Fruit fly (Drosophila melanogaster) S2 (cell line): Measurements from ENCODE around the gene otu.

Source experiments
- CG8478 ChIP-seq: fragments of >200 bp; optimal IDR thresholded peaks from 2 replicates; lab custom pipeline; 2018
- CTCF ChIP-seq, 2 experiments: fragments of >200 bp; optimal IDR thresholded peaks; 2 replicates each; lab custom pipeline; 2018

The otu gene

dm6 chrX:8517121-8518024, 28.0 kb upstream of the otu start, which contains the start of gene Nrg:
TSS of gene Nrg (plus strand) at chrX:8517373.
- TF ChIP-seq CTCF (optimal IDR thresholded peaks at IDR 0.05; lab: Kevin White, UChicago) (peak; percentile 31 to 46), CG8478 (lab: Kevin White, UChicago) (no peak)

dm6 chrX:8512251-8512650, 22.9 kb upstream of the otu start:
- TF ChIP-seq CG8478 (lab: Kevin White, UChicago) (no peak), CTCF (optimal IDR thresholded peaks at IDR 0.05; lab: Kevin White, UChicago) (no peak)

- TF ChIP-seq CG8478 (lab: Kevin White, UChicago): no peak
- no peak for TF ChIP-seq CTCF (optimal IDR thresholded peaks at IDR 0.05; lab: Kevin White, UChicago)
These were observed 21.4 kb upstream of the otu start for dm6 chrX:8510731-8511130.

- no peak for TF ChIP-seq CTCF (optimal IDR thresholded peaks at IDR 0.05; lab: Kevin White, UChicago)
- no peak for TF ChIP-seq CG8478 (lab: Kevin White, UChicago)
These were observed 15.8 kb upstream of the otu start for dm6 chrX:8505023-8505604.

dm6 chrX:8502053-8502452, 12.7 kb upstream of the otu start:
- no peak for TF ChIP-seq CG8478 (lab: Kevin White, UChicago)

dm6 chrX:8501374-8501773, 12.0 kb upstream of the otu start:
- TF ChIP-seq CTCF (optimal IDR thresholded peaks at IDR 0.05; lab: Kevin White, UChicago): no peak
- no peak for TF ChIP-seq CG8478 (lab: Kevin White, UChicago)

- no peak for TF ChIP-seq CG8478 (lab: Kevin White, UChicago)
- TF ChIP-seq CTCF (optimal IDR thresholded peaks at IDR 0.05; lab: Kevin White, UChicago): no peak
These were observed 9.8 kb upstream of the otu start for dm6 chrX:8499151-8499550.

- TF ChIP-seq CTCF (optimal IDR thresholded peaks at IDR 0.05; lab: Kevin White, UChicago): no peak
These were observed 8.4 kb upstream of the otu start for dm6 chrX:8497604-8498232.

dm6 chrX:8496362-8496761, 7.0 kb upstream of the otu start:
- TF ChIP-seq CTCF (optimal IDR thresholded peaks at IDR 0.05; lab: Kevin White, UChicago): no peak
- no peak for TF ChIP-seq CG8478 (lab: Kevin White, UChicago)

dm6 chrX:8493473-8493872, 4.1 kb upstream of the otu start:
- TF ChIP-seq CTCF (optimal IDR thresholded peaks at IDR 0.05; lab: Kevin White, UChicago) (no peak), CG8478 (lab: Kevin White, UChicago) (no peak)

- TF ChIP-seq CG8478 (lab: Kevin White, UChicago) (no peak), CTCF (optimal IDR thresholded peaks at IDR 0.05; lab: Kevin White, UChicago) (no peak)
These were observed 3.5 kb upstream of the otu start for dm6 chrX:8492849-8493248.

- no peak for TF ChIP-seq CG8478 (lab: Kevin White, UChicago)
- no peak for TF ChIP-seq CTCF (optimal IDR thresholded peaks at IDR 0.05; lab: Kevin White, UChicago)
These were observed 2.2 kb upstream of the otu start for dm6 chrX:8491452-8492046.

dm6 chrX:8490976-8491345, 1.6 kb upstream of the otu start:
- no peak for TF ChIP-seq CTCF (optimal IDR thresholded peaks at IDR 0.05; lab: Kevin White, UChicago)
- no peak for TF ChIP-seq CG8478 (lab: Kevin White, UChicago)

- TF ChIP-seq CG8478 (lab: Kevin White, UChicago) (no peak), CTCF (optimal IDR thresholded peaks at IDR 0.05; lab: Kevin White, UChicago) (no peak)
These were observed 1.1 kb upstream of the otu start for dm6 chrX:8490291-8490975.
